Worm (Caenorhabditis elegans) whole organism, L4 larva: ENCODE measurements around the gene fbxb-112.

Experiments used
- D1046.2 ChIP-seq: fragments of 200-800 bp; sonication (Bioruptor generic); IDR thresholded peaks from 2 replicates; pipeline ENCODE4 v1.3.6; 2022; ENCODE audit warnings: missing genetic modification characterization, missing compliant biosample characterization
- F44E2.7 ChIP-seq: fragments of 200-800 bp; sonication (Bioruptor generic); IDR thresholded peaks from 2 replicates; pipeline ENCODE4 v2.1.2; 2022; ENCODE audit warnings: missing genetic modification characterization, missing compliant biosample characterization
- F49E8.2 ChIP-seq: sonication (generic microtip); optimal IDR thresholded peaks from 2 replicates; lab custom pipeline; 2016; ENCODE audit warnings: missing compliant biosample characterization, mild to moderate bottlenecking, missing genetic modification characterization, borderline replicate concordance
- T26A8.4 ChIP-seq: fragments of 200-800 bp; sonication (Bioruptor generic); IDR thresholded peaks from 2 replicates; pipeline ENCODE4 v1.3.6; 2022; ENCODE audit warnings: missing genetic modification characterization, missing compliant biosample characterization
- Y105C5A.15 ChIP-seq: fragments of 200-800 bp; sonication (Bioruptor generic); IDR thresholded peaks from 2 replicates; pipeline ENCODE4 v1.3.6; 2022; ENCODE audit warnings: missing genetic modification characterization, missing compliant biosample characterization
- ZK546.5 ChIP-seq, 2 experiments: sonication (generic microtip); optimal IDR thresholded peaks; 2 replicates each; lab custom pipeline; 2017; ENCODE audit warnings: missing biosample characterization in 2 of 2, missing genetic modification characterization in 2 of 2
- aly-2 ChIP-seq: sonication (generic microtip); optimal IDR thresholded peaks from 2 replicates; lab custom pipeline; 2018; ENCODE audit warnings: missing biosample characterization, missing genetic modification characterization
- attf-4 ChIP-seq: sonication (generic microtip); optimal IDR thresholded peaks from 3 replicates; lab custom pipeline; 2017; ENCODE audit warnings: missing biosample characterization, missing genetic modification characterization
- ceh-20 ChIP-seq: fragments of 200-800 bp; sonication (Bioruptor generic); IDR thresholded peaks from 2 replicates; pipeline ENCODE4 v1.3.6; 2022; ENCODE audit warnings: missing genetic modification reagents, missing genetic modification characterization, missing compliant biosample characterization
- ceh-82 ChIP-seq: sonication (generic microtip); optimal IDR thresholded peaks from 2 replicates; lab custom pipeline; 2017; ENCODE audit warnings: missing biosample characterization, missing genetic modification characterization
- cey-2 ChIP-seq: sonication (generic microtip); optimal IDR thresholded peaks from 3 replicates; lab custom pipeline; 2017; ENCODE audit warnings: missing genetic modification characterization, mild to moderate bottlenecking, missing compliant biosample characterization, antibody characterized with exemption, borderline replicate concordance; ENCODE audit not compliant: insufficient read depth
- daf-12 ChIP-seq: fragments of 150-350 bp; optimal IDR thresholded peaks from 2 replicates; lab custom pipeline; 2014; ENCODE audit warnings: missing biosample characterization, missing genetic modification reagents, missing genetic modification characterization
- daf-19 ChIP-seq: fragments of 200-800 bp; sonication (Bioruptor generic); conservative IDR thresholded peaks from 2 replicates; pipeline ENCODE4 v1.3.6; 2022; ENCODE audit warnings: missing genetic modification characterization, missing compliant biosample characterization
- dmd-6 ChIP-seq: fragments of 200-800 bp; sonication (Bioruptor generic); IDR thresholded peaks from 2 replicates; pipeline ENCODE4 v1.3.6; 2022; ENCODE audit warnings: missing genetic modification reagents, missing genetic modification characterization, missing compliant biosample characterization
- dpl-1 ChIP-seq: fragments of 150-350 bp; optimal IDR thresholded peaks from 2 replicates; lab custom pipeline; 2014; ENCODE audit warnings: missing biosample characterization, missing genetic modification reagents, missing genetic modification characterization
- egl-43 ChIP-seq: fragments of 200-800 bp; sonication (Bioruptor generic); IDR thresholded peaks from 2 replicates; pipeline ENCODE4 v1.3.6; 2022; ENCODE audit warnings: missing genetic modification reagents, missing genetic modification characterization, missing compliant biosample characterization
- fkh-10 ChIP-seq: fragments of 150-350 bp; optimal IDR thresholded peaks from 2 replicates; lab custom pipeline; 2014; ENCODE audit warnings: missing biosample characterization, missing genetic modification reagents, missing genetic modification characterization
- fos-1 ChIP-seq: fragments of 150-350 bp; optimal IDR thresholded peaks from 2 replicates; lab custom pipeline; 2014; ENCODE audit warnings: missing biosample characterization, missing genetic modification characterization
- gei-8 ChIP-seq: fragments of 200-800 bp; sonication (Bioruptor generic); optimal IDR thresholded peaks from 2 replicates; lab custom pipeline; 2018; ENCODE audit warnings: mild to moderate bottlenecking, missing genetic modification characterization, missing compliant biosample characterization
- hif-1 ChIP-seq, 2 experiments: sonication (generic microtip); optimal IDR thresholded peaks; 2 replicates each; lab custom pipeline; 2016 to 2017; ENCODE audit warnings: missing compliant biosample characterization in 2 of 2, missing genetic modification characterization in 2 of 2, missing genetic modification reagents in 2 of 2, missing genotype in 2 of 2, mild to moderate bottlenecking in 1 of 2
- hlh-11 ChIP-seq: fragments of 200-800 bp; sonication (Bioruptor generic); optimal IDR thresholded peaks from 2 replicates; lab custom pipeline; 2018; ENCODE audit warnings: mild to moderate bottlenecking, missing genetic modification characterization, missing compliant biosample characterization
- jun-1 ChIP-seq: fragments of 150-350 bp; optimal IDR thresholded peaks from 2 replicates; lab custom pipeline; 2014; ENCODE audit warnings: missing biosample characterization, missing genetic modification reagents, missing genetic modification characterization
- lin-1 ChIP-seq: fragments of 200-800 bp; sonication (Bioruptor generic); IDR thresholded peaks from 2 replicates; pipeline ENCODE4 v1.3.6; 2022; ENCODE audit warnings: missing genetic modification reagents, missing genetic modification characterization, missing compliant biosample characterization
- lin-29 ChIP-seq: fragments of 200-800 bp; sonication (Bioruptor generic); IDR thresholded peaks from 2 replicates; pipeline ENCODE4 v1.3.6; 2022; ENCODE audit warnings: missing genetic modification reagents, missing genetic modification characterization, missing compliant biosample characterization
- madf-9 ChIP-seq: fragments of 200-800 bp; sonication (Bioruptor generic); conservative IDR thresholded peaks from 2 replicates; pipeline ENCODE4 v1.3.6; 2022; ENCODE audit warnings: missing genetic modification reagents, missing genetic modification characterization, missing compliant biosample characterization
- mes-2 ChIP-seq: sonication (generic microtip); optimal IDR thresholded peaks from 2 replicates; lab custom pipeline; 2016; ENCODE audit warnings: missing genotype, mild to moderate bottlenecking, missing genetic modification characterization, missing compliant biosample characterization; ENCODE audit not compliant: poor library complexity, severe bottlenecking
- nhr-10 ChIP-seq: fragments of 150-350 bp; optimal IDR thresholded peaks from 2 replicates; lab custom pipeline; 2014; ENCODE audit warnings: missing biosample characterization, missing genetic modification characterization
- nhr-11 ChIP-seq: fragments of 150-350 bp; optimal IDR thresholded peaks from 2 replicates; lab custom pipeline; 2014; ENCODE audit warnings: missing biosample characterization, missing genetic modification characterization
- nhr-25 ChIP-seq: sonication (generic microtip); optimal IDR thresholded peaks from 2 replicates; lab custom pipeline; 2017; ENCODE audit warnings: missing genetic modification characterization, mild to moderate bottlenecking, missing compliant biosample characterization, antibody characterized with exemption, moderate library complexity, borderline replicate concordance; ENCODE audit not compliant: insufficient read depth
- nhr-28 ChIP-seq: fragments of 150-350 bp; optimal IDR thresholded peaks from 2 replicates; lab custom pipeline; 2014; ENCODE audit warnings: missing biosample characterization, missing genetic modification characterization
- nhr-6 ChIP-seq: fragments of 150-350 bp; optimal IDR thresholded peaks from 2 replicates; lab custom pipeline; 2014; ENCODE audit warnings: missing biosample characterization, missing genetic modification characterization
- nhr-77 ChIP-seq: fragments of 150-350 bp; optimal IDR thresholded peaks from 2 replicates; lab custom pipeline; 2014; ENCODE audit warnings: missing biosample characterization, missing genetic modification characterization
- php-3 ChIP-seq: fragments of 200-800 bp; sonication (Bioruptor generic); IDR thresholded peaks from 2 replicates; pipeline ENCODE4 v1.3.6; 2022; ENCODE audit warnings: missing genetic modification reagents, missing genetic modification characterization, missing compliant biosample characterization
- pqm-1 ChIP-seq: sonication (generic microtip); optimal IDR thresholded peaks from 2 replicates; lab custom pipeline; 2017; ENCODE audit warnings: missing biosample characterization, missing genetic modification characterization
- rbr-2 ChIP-seq: sonication (generic microtip); optimal IDR thresholded peaks from 2 replicates; lab custom pipeline; 2016; ENCODE audit warnings: missing genotype, missing genetic modification characterization, missing compliant biosample characterization
- sdz-12 ChIP-seq: fragments of 200-800 bp; sonication (Bioruptor generic); optimal IDR thresholded peaks from 2 replicates; lab custom pipeline; 2018; ENCODE audit warnings: mild to moderate bottlenecking, missing genetic modification characterization, missing compliant biosample characterization
- set-16 ChIP-seq: fragments of 200-800 bp; sonication (Bioruptor generic); IDR thresholded peaks from 2 replicates; pipeline ENCODE4 v1.3.6; 2022; ENCODE audit warnings: missing genetic modification reagents, missing genetic modification characterization, missing compliant biosample characterization
- snpc-1.2 ChIP-seq: fragments of 200-800 bp; sonication (Bioruptor generic); IDR thresholded peaks from 2 replicates; pipeline ENCODE4 v1.3.6; 2022; ENCODE audit warnings: missing genetic modification reagents, missing genetic modification characterization, missing compliant biosample characterization
- spr-3 ChIP-seq: fragments of 200-800 bp; sonication (Bioruptor generic); optimal IDR thresholded peaks from 2 replicates; lab custom pipeline; 2018; ENCODE audit warnings: mild to moderate bottlenecking, missing genetic modification characterization, missing compliant biosample characterization
- unc-130 ChIP-seq: sonication (generic microtip); optimal IDR thresholded peaks from 2 replicates; lab custom pipeline; 2016; ENCODE audit warnings: missing genetic modification reagents, missing genetic modification characterization, missing compliant biosample characterization
- unc-39 ChIP-seq: sonication (generic microtip); optimal IDR thresholded peaks from 2 replicates; lab custom pipeline; 2017; ENCODE audit warnings: missing biosample characterization, missing genetic modification characterization
- unc-62 ChIP-seq, 3 experiments: fragments of 150-350 bp in 1 of 3; sonication (generic microtip); optimal IDR thresholded peaks in 2 of 3; peaks in 1 of 3; 1 replicate in 1 of 3; 2 replicates in 2 of 3; lab custom pipeline; 2014 to 2017; ENCODE audit warnings: missing biosample characterization in 3 of 3, missing genetic modification characterization in 3 of 3, missing genetic modification reagents in 3 of 3, missing genotype in 1 of 3
- vab-7 ChIP-seq: fragments of 200-800 bp; sonication (Bioruptor generic); IDR thresholded peaks from 2 replicates; pipeline ENCODE4 v1.3.6; 2022; ENCODE audit warnings: missing genetic modification reagents, missing genetic modification characterization, missing compliant biosample characterization
- zfp-2 ChIP-seq: sonication (generic microtip); optimal IDR thresholded peaks from 2 replicates; lab custom pipeline; 2016; ENCODE audit warnings: mild to moderate bottlenecking, missing genetic modification characterization, missing compliant biosample characterization

fbxb-112 gene

ce11 chrII:3518961-3519544, 28.2 kb downstream of the fbxb-112 start, which contains the start of gene clec-126 (continued):
- TF ChIP-seq F49E8.2 (tag; lab: Kevin White, UChicago) (peak; percentile 65), nhr-25 (tag; lab: Kevin White, UChicago) (no peak), sdz-12 (GFP tag; lab: Kevin White, UChicago) (peak; percentile 34), F44E2.7 (GFP tag; lab: Robert Waterston, UW) (no peak), daf-12 (tag; lab: Kevin White, UChicago) (no peak), hif-1 (tag; optimal IDR thresholded peaks at IDR 0.05; lab: Kevin White, UChicago) (peak in 1 of 2 experiments; percentile 45)
- TF ChIP-seq, all 104 proteins: peak for 65

- TF ChIP-seq unc-39 (no peak), T26A8.4 (GFP tag; lab: Robert Waterston, UW) (peak; percentile 87), set-16 (GFP tag; lab: Robert Waterston, UW) (peak; percentile 92), daf-19 (peak; percentile 84), nhr-11 (peak; percentile 24), lin-29 (GFP tag; lab: Robert Waterston, UW) (no peak; the same call in 1 of the 2 replicates), rbr-2 (tag; lab: Kevin White, UChicago) (peak; percentile 71), vab-7 (peak; percentile 75), dpl-1 (GFP tag; lab: Kevin White, UChicago) (peak; percentile 28), snpc-1.2 (GFP tag; lab: Robert Waterston, UW) (0 out of 2 replicates have a peak, but pooled peaks have one; percentile 22), nhr-77 (tag; lab: Kevin White, UChicago) (peak; percentile 61), nhr-10 (tag; lab: Kevin White, UChicago) (no peak), attf-4 (tag; lab: Kevin White, UChicago) (no peak), nhr-6 (no peak), cey-2 (tag; lab: Kevin White, UChicago) (no peak), hlh-11 (tag; lab: Kevin White, UChicago) (peak; percentile 44), pqm-1 (no peak), php-3 (GFP tag; lab: Robert Waterston, UW) (0 out of 2 replicates have a peak, but pooled peaks have one; percentile 42), hif-1 (tag; optimal IDR thresholded peaks at IDR 0.05; lab: Kevin White, UChicago) (peak in 1 of 2 experiments; percentile 25), nhr-28 (tag; lab: Kevin White, UChicago) (peak; percentile 27), fos-1 (tag; lab: Kevin White, UChicago) (no peak), spr-3 (GFP tag; lab: Kevin White, UChicago) (peak; percentile 9), dmd-6 (GFP tag; lab: Robert Waterston, UW) (peak; percentile 82), D1046.2 (GFP tag; lab: Robert Waterston, UW) (peak; percentile 75; the same call in 1 of the 2 replicates), F44E2.7 (GFP tag; lab: Robert Waterston, UW) (0 out of 2 replicates have a peak, but pooled peaks have one; percentile 37), aly-2 (no peak), ceh-20 (GFP tag; lab: Robert Waterston, UW) (0 out of 2 replicates have a peak, but pooled peaks have one; percentile 74), fkh-10 (no peak), Y105C5A.15 (GFP tag; lab: Robert Waterston, UW) (no peak), lin-1 (peak; percentile 44), madf-9 (GFP tag; lab: Robert Waterston, UW) (peak; percentile 90), sdz-12 (GFP tag; lab: Kevin White, UChicago) (peak; percentile 14), unc-62 (GFP tag; optimal IDR thresholded peaks at IDR 0.05 in 1 of 2; lab: Kevin White, UChicago) (peak in 1 of 2 experiments; percentile 66), unc-62 (tag; optimal IDR thresholded peaks at IDR 0.05; lab: Kevin White, UChicago) (no peak), jun-1 (tag; lab: Kevin White, UChicago) (peak; percentile 30), gei-8 (GFP tag; lab: Kevin White, UChicago) (no peak), ZK546.5 (tag; optimal IDR thresholded peaks at IDR 0.05; lab: Kevin White, UChicago) (no peak), unc-130 (GFP tag; lab: Kevin White, UChicago) (peak; percentile 32), zfp-2 (tag; lab: Kevin White, UChicago) (peak; percentile 14), ceh-82 (tag; lab: Kevin White, UChicago) (no peak), egl-43 (GFP tag; lab: Robert Waterston, UW) (peak; percentile 89), mes-2 (tag; lab: Kevin White, UChicago) (peak; percentile 85)
Observed at ce11 chrII:3520988-3521850, 30.3 kb downstream of the fbxb-112 start, which contains the start of gene W09G10.9. Gene W09G10.9 (plus strand): TSS chrII:3521800.
